Worm (Caenorhabditis elegans) whole organism, L2 larva: Measurements from ENCODE around the gene C55A1.1.

Experiments
- F13H6.1 ChIP-seq: sonication (generic microtip); optimal IDR thresholded peaks from 2 replicates; lab custom pipeline; 2016; ENCODE audit warnings: missing genetic modification characterization, missing compliant biosample characterization
- R02D3.7 ChIP-seq: fragments of 150-350 bp; optimal IDR thresholded peaks from 2 replicates; lab custom pipeline; 2014; ENCODE audit warnings: missing biosample characterization, missing genetic modification characterization
- Y55F3AM.14 ChIP-seq: fragments of 200-800 bp; sonication (Bioruptor generic); optimal IDR thresholded peaks from 2 replicates; lab custom pipeline; 2018; ENCODE audit warnings: mild to moderate bottlenecking, missing genetic modification characterization, missing compliant biosample characterization
- alr-1 ChIP-seq: fragments of 150-350 bp; optimal IDR thresholded peaks from 2 replicates; lab custom pipeline; 2014; ENCODE audit warnings: missing biosample characterization, missing genetic modification characterization
- aly-2 ChIP-seq: fragments of 150-350 bp; optimal IDR thresholded peaks from 2 replicates; lab custom pipeline; 2014; ENCODE audit warnings: missing biosample characterization, missing genetic modification characterization
- blmp-1 ChIP-seq: sonication (generic microtip); optimal IDR thresholded peaks from 2 replicates; lab custom pipeline; 2017; ENCODE audit warnings: missing genetic modification characterization, mild to moderate bottlenecking, missing compliant biosample characterization, antibody characterized with exemption, moderate library complexity; ENCODE audit not compliant: insufficient read depth
- ceh-16 ChIP-seq: fragments of 150-350 bp; optimal IDR thresholded peaks from 2 replicates; lab custom pipeline; 2014; ENCODE audit warnings: missing biosample characterization, missing genetic modification characterization
- crh-2 ChIP-seq: sonication (generic microtip); optimal IDR thresholded peaks from 2 replicates; lab custom pipeline; 2017; ENCODE audit warnings: missing biosample characterization, missing genetic modification characterization
- egl-27 ChIP-seq: sonication (generic microtip); optimal IDR thresholded peaks from 3 replicates; lab custom pipeline; 2017; ENCODE audit warnings: missing biosample characterization, missing genetic modification reagents, missing genetic modification characterization
- elt-1 ChIP-seq: fragments of 150-350 bp; optimal IDR thresholded peaks from 2 replicates; lab custom pipeline; 2014; ENCODE audit warnings: missing biosample characterization, missing genetic modification characterization
- gmeb-1 ChIP-seq: fragments of 150-350 bp; optimal IDR thresholded peaks from 2 replicates; lab custom pipeline; 2014; ENCODE audit warnings: missing biosample characterization, missing genetic modification characterization
- lin-11 ChIP-seq: fragments of 150-350 bp; sonication (generic microtip); optimal IDR thresholded peaks from 2 replicates; lab custom pipeline; 2014; ENCODE audit warnings: missing biosample characterization, missing genetic modification characterization, inconsistent platforms, mixed read lengths
- lin-39 ChIP-seq: fragments of 150-350 bp; optimal IDR thresholded peaks from 2 replicates; lab custom pipeline; 2014; ENCODE audit warnings: missing biosample characterization, missing genetic modification reagents, missing genetic modification characterization
- mab-5 ChIP-seq: fragments of 150-350 bp; optimal IDR thresholded peaks from 2 replicates; lab custom pipeline; 2014; ENCODE audit warnings: missing biosample characterization, missing genetic modification characterization
- mbf-1 ChIP-seq: sonication (generic microtip); optimal IDR thresholded peaks from 2 replicates; lab custom pipeline; 2017; ENCODE audit warnings: missing biosample characterization, missing genetic modification characterization
- nhr-10 ChIP-seq: sonication (generic microtip); optimal IDR thresholded peaks from 2 replicates; lab custom pipeline; 2017; ENCODE audit warnings: missing biosample characterization, missing genetic modification characterization
- nhr-12 ChIP-seq: fragments of 150-350 bp; optimal IDR thresholded peaks from 2 replicates; lab custom pipeline; 2014; ENCODE audit warnings: missing biosample characterization, missing genetic modification characterization
- nhr-129 ChIP-seq: fragments of 150-350 bp; optimal IDR thresholded peaks from 2 replicates; lab custom pipeline; 2014; ENCODE audit warnings: missing biosample characterization, missing genetic modification characterization
- nhr-23 ChIP-seq: fragments of 150-350 bp; optimal IDR thresholded peaks from 2 replicates; lab custom pipeline; 2014; ENCODE audit warnings: missing biosample characterization, missing genetic modification reagents, missing genetic modification characterization
- nhr-237 ChIP-seq: fragments of 150-350 bp; optimal IDR thresholded peaks from 2 replicates; lab custom pipeline; 2014; ENCODE audit warnings: missing biosample characterization, missing genetic modification characterization
- nhr-25 ChIP-seq: fragments of 150-350 bp; sonication (generic microtip); optimal IDR thresholded peaks from 3 replicates; lab custom pipeline; 2014; ENCODE audit warnings: missing biosample characterization, missing genetic modification characterization
- nhr-6 ChIP-seq: fragments of 150-350 bp; optimal IDR thresholded peaks from 2 replicates; lab custom pipeline; 2014; ENCODE audit warnings: missing biosample characterization, missing genetic modification characterization
- peb-1 ChIP-seq: fragments of 150-350 bp; optimal IDR thresholded peaks from 2 replicates; lab custom pipeline; 2014; ENCODE audit warnings: missing biosample characterization, missing genetic modification characterization
- sem-4 ChIP-seq: fragments of 150-350 bp; optimal IDR thresholded peaks from 2 replicates; lab custom pipeline; 2014; ENCODE audit warnings: missing biosample characterization, missing genetic modification reagents, missing genetic modification characterization
- skn-1 ChIP-seq: sonication (generic microtip); optimal IDR thresholded peaks from 2 replicates; lab custom pipeline; 2017; ENCODE audit warnings: missing biosample characterization, missing genetic modification characterization
- sma-3 ChIP-seq: sonication (generic microtip); optimal IDR thresholded peaks from 2 replicates; lab custom pipeline; 2016; ENCODE audit warnings: missing genetic modification reagents, missing genetic modification characterization, missing compliant biosample characterization
- sma-9 ChIP-seq, 2 experiments: fragments of 150-350 bp in 1 of 2; sonication (generic microtip) in 1 of 2; optimal IDR thresholded peaks; 2 replicates each; lab custom pipeline; 2014 to 2016; ENCODE audit warnings: missing genetic modification characterization in 2 of 2, mild to moderate bottlenecking in 1 of 2, missing biosample characterization in 1 of 2, missing compliant biosample characterization in 1 of 2, missing genetic modification reagents in 1 of 2, moderate library complexity in 1 of 2
- snpc-4 ChIP-seq: fragments of 150-350 bp; optimal IDR thresholded peaks from 2 replicates; lab custom pipeline; 2014; ENCODE audit warnings: missing biosample characterization, missing genetic modification characterization
- unc-55 ChIP-seq: fragments of 150-350 bp; sonication (generic microtip); optimal IDR thresholded peaks from 3 replicates; lab custom pipeline; 2014; ENCODE audit warnings: missing biosample characterization, missing genetic modification reagents, missing genetic modification characterization
- zag-1 ChIP-seq: fragments of 150-350 bp; optimal IDR thresholded peaks from 2 replicates; lab custom pipeline; 2014; ENCODE audit warnings: missing biosample characterization, missing genetic modification characterization
- ztf-4 ChIP-seq: fragments of 150-350 bp; optimal IDR thresholded peaks from 2 replicates; lab custom pipeline; 2014; ENCODE audit warnings: missing biosample characterization, missing genetic modification characterization

The C55A1.1 gene

DNA sequence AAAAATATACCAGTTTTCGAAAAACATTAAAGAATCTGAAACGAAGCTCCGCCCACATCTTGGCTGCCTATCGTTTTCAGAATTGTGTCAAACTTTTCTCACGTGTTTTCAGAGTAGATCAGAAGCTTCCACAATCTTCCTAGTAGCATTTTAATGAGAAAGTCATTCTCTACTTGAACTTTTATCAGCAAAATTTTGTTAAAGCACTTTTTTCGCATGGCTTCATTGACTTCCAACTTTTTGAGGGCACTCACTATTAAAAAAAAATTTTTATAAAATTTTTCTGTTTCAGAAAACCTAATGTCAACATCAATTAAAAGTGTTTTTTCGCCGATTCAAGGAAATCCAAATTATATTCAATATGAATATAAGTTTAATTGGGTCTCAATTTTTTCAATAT is 28.5 kb downstream of the C55A1.1 start, which contains the start of gene sru-42:
TSS of gene sru-42 (plus strand) at position 301 of the 400 bp plus-strand sequence.
- TF ChIP-seq nhr-23 (tag; lab: Kevin White, UChicago) = no peak
- no peak for TF ChIP-seq unc-55
- TF ChIP-seq crh-2 (tag; lab: Kevin White, UChicago) = no peak
- TF ChIP-seq, all 48 proteins: peak for 0

DNA sequence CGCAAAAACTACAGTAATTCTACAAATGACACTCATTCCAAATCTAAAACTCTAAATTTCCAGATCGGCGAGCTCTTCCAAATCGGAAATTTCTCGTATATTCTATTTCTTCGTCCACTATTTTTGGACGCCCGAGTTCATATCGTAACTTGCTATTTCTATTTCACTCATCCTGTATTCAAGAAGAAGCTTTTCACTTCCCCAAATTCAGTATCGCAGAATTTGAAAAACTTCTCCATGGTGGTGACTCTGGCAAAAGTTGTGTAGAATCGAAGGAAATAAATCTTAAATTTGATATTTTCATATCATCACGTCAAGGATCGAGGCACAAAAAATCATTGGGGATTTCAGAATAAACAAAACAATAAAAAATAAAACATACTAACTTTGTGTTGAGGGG is 30.5 kb downstream of the C55A1.1 start:
- TF ChIP-seq unc-55 = no peak
- TF ChIP-seq R02D3.7 (tag; lab: Kevin White, UChicago) = no peak
- no peak for TF ChIP-seq sma-9 (GFP tag; optimal IDR thresholded peaks at IDR 0.05; lab: Kevin White, UChicago)
- TF ChIP-seq sma-9 (tag; optimal IDR thresholded peaks at IDR 0.05; lab: Kevin White, UChicago) = no peak
- peak; percentile 58 for TF ChIP-seq nhr-25 (tag; lab: Kevin White, UChicago)
- TF ChIP-seq nhr-129 (tag; lab: Kevin White, UChicago) = peak; percentile 8
- no peak for TF ChIP-seq F13H6.1 (tag; lab: Kevin White, UChicago)
- no peak for TF ChIP-seq ztf-4
- TF ChIP-seq sma-3 = no peak

DNA sequence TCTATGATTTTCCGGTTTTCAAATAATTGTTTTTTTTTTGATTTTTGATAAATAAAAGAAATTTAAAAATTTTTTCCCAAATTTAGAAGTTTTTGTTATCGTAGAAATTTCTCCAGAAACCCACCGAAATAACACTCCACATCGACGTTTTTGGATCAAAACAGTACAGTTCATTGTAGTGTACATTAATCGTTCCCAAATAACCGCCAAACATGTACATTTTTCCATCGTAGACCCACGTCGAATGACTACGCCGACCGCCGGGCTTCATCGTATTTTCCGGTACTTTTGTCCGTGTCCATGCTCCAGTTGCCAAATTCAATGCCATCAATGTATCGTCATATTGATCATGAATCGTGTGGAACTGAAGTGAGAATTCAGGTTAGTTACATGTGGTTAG is 32.5 kb downstream of the C55A1.1 start, which contains the start of gene F53E4.2:
TSS of gene F53E4.2 (plus strand) at position 301 of the 400 bp plus-strand sequence.
- no peak for TF ChIP-seq zag-1 (tag; lab: Kevin White, UChicago)
- TF ChIP-seq lin-39 (tag; lab: Kevin White, UChicago) = no peak
- TF ChIP-seq blmp-1 = no peak
- no peak for TF ChIP-seq Y55F3AM.14 (GFP tag; lab: Kevin White, UChicago)
- TF ChIP-seq sma-3 = no peak
- no peak for TF ChIP-seq mbf-1
- TF ChIP-seq alr-1 (tag; lab: Kevin White, UChicago) = no peak
- TF ChIP-seq snpc-4 (tag; lab: Kevin White, UChicago) = no peak
- no peak for TF ChIP-seq nhr-10 (tag; lab: Kevin White, UChicago)
- TF ChIP-seq mab-5 (tag; lab: Kevin White, UChicago) = no peak
- no peak for TF ChIP-seq skn-1 (tag; lab: Kevin White, UChicago)
- no peak for TF ChIP-seq crh-2 (tag; lab: Kevin White, UChicago)
- TF ChIP-seq lin-11 (tag; lab: Kevin White, UChicago) = no peak
- TF ChIP-seq peb-1 (tag; lab: Kevin White, UChicago) = no peak
- no peak for TF ChIP-seq R02D3.7 (tag; lab: Kevin White, UChicago)
- TF ChIP-seq nhr-12 (tag; lab: Kevin White, UChicago) = no peak
- no peak for TF ChIP-seq gmeb-1 (tag; lab: Kevin White, UChicago)
- TF ChIP-seq sem-4 = no peak
- TF ChIP-seq nhr-237 (tag; lab: Kevin White, UChicago) = no peak

DNA sequence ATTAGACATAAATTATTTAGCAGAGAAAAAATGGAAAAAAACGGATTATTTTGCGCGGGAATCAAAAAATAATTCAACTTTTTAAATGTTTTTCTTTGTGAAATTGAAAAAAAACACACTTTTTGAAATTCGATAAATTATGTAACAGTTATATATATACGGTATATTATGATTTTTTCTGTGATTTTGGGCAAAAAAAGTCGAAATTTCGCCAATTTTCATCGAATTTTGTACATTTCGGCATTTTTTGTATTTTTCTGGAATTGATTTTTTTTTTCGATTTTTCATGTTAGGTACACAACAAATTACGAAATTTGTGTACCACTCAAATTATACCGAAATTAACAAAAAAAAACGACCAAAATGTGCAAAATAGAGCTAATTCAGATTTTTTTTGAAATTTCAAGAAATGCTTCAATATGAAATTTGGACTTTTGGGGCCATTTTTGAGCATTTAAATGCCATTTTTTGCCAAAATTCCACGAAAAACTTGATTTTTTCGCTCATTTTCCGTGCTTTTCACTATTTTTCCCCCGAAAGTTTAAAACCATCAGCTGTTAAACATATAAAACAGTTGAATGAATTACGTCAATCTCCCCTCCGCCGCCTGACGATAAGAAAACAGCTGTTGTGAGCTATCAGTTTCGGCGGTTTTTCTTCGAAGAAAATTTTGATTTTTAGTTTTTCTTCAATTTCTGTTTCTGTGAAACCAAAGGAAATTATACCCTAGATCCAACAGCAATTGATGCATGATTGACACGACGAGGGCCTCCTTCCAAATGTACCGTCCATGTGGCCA is 36.8 kb downstream of the C55A1.1 start:
- peak; percentile 11 for TF ChIP-seq F13H6.1 (tag; lab: Kevin White, UChicago)
- no peak for TF ChIP-seq aly-2

DNA sequence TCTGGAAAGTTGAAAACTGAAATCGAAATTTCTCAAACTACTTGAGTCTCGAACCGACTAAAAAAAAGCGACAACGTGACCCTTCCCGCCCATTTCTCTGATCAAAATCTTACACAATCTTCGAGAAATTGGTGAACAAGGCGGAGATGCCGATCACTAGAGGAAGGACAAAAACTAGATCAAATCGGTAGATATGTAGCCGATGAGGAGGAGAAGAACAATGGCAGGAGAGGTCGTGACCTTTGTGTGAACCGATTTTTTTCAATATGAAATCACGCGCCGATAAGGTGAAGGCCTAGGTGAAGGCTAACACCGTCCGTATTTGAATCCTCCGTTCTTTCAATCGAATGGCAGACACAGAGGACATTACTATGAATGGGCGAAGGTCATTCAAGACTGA is 39.4 kb downstream of the C55A1.1 start:
- TF ChIP-seq sma-3 (peak; percentile 32), egl-27 (tag; lab: Kevin White, UChicago) (peak; percentile 19), snpc-4 (tag; lab: Kevin White, UChicago) (no peak), nhr-25 (tag; lab: Kevin White, UChicago) (peak; percentile 96), blmp-1 (peak; percentile 77), peb-1 (tag; lab: Kevin White, UChicago) (peak; percentile 8), ceh-16 (peak; percentile 75), aly-2 (no peak), nhr-23 (tag; lab: Kevin White, UChicago) (peak; percentile 92), mab-5 (tag; lab: Kevin White, UChicago) (no peak), sma-9 (GFP tag; optimal IDR thresholded peaks at IDR 0.05; lab: Kevin White, UChicago) (peak; percentile 73), sma-9 (tag; optimal IDR thresholded peaks at IDR 0.05; lab: Kevin White, UChicago) (no peak), sem-4 (peak; percentile 43), elt-1 (tag; lab: Kevin White, UChicago) (peak; percentile 98), mbf-1 (no peak), nhr-6 (tag; lab: Kevin White, UChicago) (peak; percentile 17)
